Fruit fly (Drosophila melanogaster) whole organism, adult: ENCODE data around the gene Cad99C.

Experiments
- CG11617 ChIP-seq: fragments of 200-800 bp; sonication (Bioruptor generic); optimal IDR thresholded peaks from 2 replicates; lab custom pipeline; 2017; ENCODE audit warnings: mild to moderate bottlenecking, missing biosample characterization, missing genetic modification reagents, missing genetic modification characterization
- CG1620 ChIP-seq: fragments of 200-800 bp; sonication (Bioruptor generic); optimal IDR thresholded peaks from 2 replicates; lab custom pipeline; 2016; ENCODE audit warnings: missing biosample characterization, missing genetic modification characterization
- CG33017 ChIP-seq: fragments of 200-800 bp; sonication (Bioruptor generic); optimal IDR thresholded peaks from 2 replicates; lab custom pipeline; 2018; ENCODE audit warnings: missing biosample characterization, mild to moderate bottlenecking, missing genetic modification characterization, moderate library complexity
- CG5204 ChIP-seq: fragments of 200-800 bp; sonication (Bioruptor generic); optimal IDR thresholded peaks from 2 replicates; lab custom pipeline; 2016; ENCODE audit warnings: missing biosample characterization, missing genetic modification characterization
- CG7045 ChIP-seq: fragments of 200-800 bp; sonication (Bioruptor generic); optimal IDR thresholded peaks from 2 replicates; lab custom pipeline; 2017; ENCODE audit warnings: missing biosample characterization, mild to moderate bottlenecking, missing genetic modification characterization
- CG7101 ChIP-seq: fragments of 200-800 bp; sonication (Bioruptor generic); optimal IDR thresholded peaks from 2 replicates; lab custom pipeline; 2018; ENCODE audit warnings: missing biosample characterization, mild to moderate bottlenecking, missing genetic modification characterization, moderate library complexity
- Clk ChIP-seq: fragments of 200-800 bp; sonication (Bioruptor generic); optimal IDR thresholded peaks from 2 replicates; lab custom pipeline; 2017; ENCODE audit warnings: missing biosample characterization, missing genetic modification characterization
- Crg-1 ChIP-seq: fragments of 200-800 bp; sonication (Bioruptor generic); optimal IDR thresholded peaks from 2 replicates; lab custom pipeline; 2016; ENCODE audit warnings: missing biosample characterization, missing genetic modification characterization
- Mnt ChIP-seq: fragments of 200-800 bp; sonication (Bioruptor generic); optimal IDR thresholded peaks from 2 replicates; lab custom pipeline; 2016; ENCODE audit warnings: missing biosample characterization, mild to moderate bottlenecking, missing genetic modification characterization
- cnc ChIP-seq, 2 experiments: fragments of >200 bp; optimal IDR thresholded peaks; 2 replicates each; lab custom pipeline; 2017
- ovo ChIP-seq: fragments of 200-800 bp; sonication (Bioruptor generic); optimal IDR thresholded peaks from 2 replicates; lab custom pipeline; 2016; ENCODE audit warnings: missing biosample characterization, missing genetic modification characterization
- pad ChIP-seq: fragments of 200-800 bp; sonication (Bioruptor generic); optimal IDR thresholded peaks from 3 replicates; lab custom pipeline; 2017; ENCODE audit warnings: missing biosample characterization, missing genetic modification characterization, mild to moderate bottlenecking, moderate library complexity, missing genetic modification reagents
- tj ChIP-seq: fragments of 200-800 bp; sonication (Bioruptor generic); optimal IDR thresholded peaks from 3 replicates; lab custom pipeline; 2017; ENCODE audit warnings: missing biosample characterization, mild to moderate bottlenecking, missing genetic modification characterization, moderate library complexity
- toe ChIP-seq: fragments of 200-800 bp; sonication (Bioruptor generic); optimal IDR thresholded peaks from 2 replicates; lab custom pipeline; 2016; ENCODE audit warnings: missing biosample characterization, missing genetic modification characterization

- no peak for TF ChIP-seq CG1620 (GFP tag; lab: Kevin White, UChicago)
- no peak for TF ChIP-seq CG33017 (tag; lab: Kevin White, UChicago)
- TF ChIP-seq CG7101 (tag; lab: Kevin White, UChicago), result no peak
- no peak for TF ChIP-seq CG5204 (GFP tag; lab: Kevin White, UChicago)
- TF ChIP-seq pad (GFP tag; lab: Kevin White, UChicago), result no peak
- no peak for TF ChIP-seq tj
- TF ChIP-seq cnc (optimal IDR thresholded peaks at IDR 0.05; lab: Kevin White, UChicago), result no peak
- no peak for TF ChIP-seq ovo (GFP tag; lab: Kevin White, UChicago)
- TF ChIP-seq Crg-1 (GFP tag; lab: Kevin White, UChicago), result no peak
- TF ChIP-seq Mnt (GFP tag; lab: Kevin White, UChicago), result no peak
- no peak for TF ChIP-seq toe
- no peak for TF ChIP-seq CG7045 (GFP tag; lab: Kevin White, UChicago)
- TF ChIP-seq CG11617 (GFP tag; lab: Kevin White, UChicago), result no peak
- TF ChIP-seq Clk (GFP tag; lab: Kevin White, UChicago), result no peak
Observed at dm6 chr3R:29835710-29836049, 5.8 kb upstream of the Cad99C start, which contains the start of gene Prtl99C.
